Fruit fly (Drosophila melanogaster) whole organism, wandering third instar larva: Measurements from ENCODE around the gene Gr10a.
A peak's percentile ranks its signal among the peaks of the same experiment; 100 is the strongest.

Source experiments
- Abd-B ChIP-seq: fragments of >200 bp; optimal IDR thresholded peaks from 2 replicates; lab custom pipeline; 2017; ENCODE audit warnings: missing biosample characterization, missing genetic modification characterization
- CG32264 ChIP-seq: fragments of 200-800 bp; sonication (Bioruptor generic); optimal IDR thresholded peaks from 2 replicates; lab custom pipeline; 2016; ENCODE audit warnings: missing biosample characterization, missing genetic modification characterization
- CG9705 ChIP-seq: fragments of 200-800 bp; sonication (Bioruptor generic); optimal IDR thresholded peaks from 2 replicates; lab custom pipeline; 2018; ENCODE audit warnings: missing biosample characterization, mild to moderate bottlenecking, missing genetic modification characterization
- CrebA ChIP-seq: fragments of 200-800 bp; sonication (Bioruptor generic); optimal IDR thresholded peaks from 2 replicates; lab custom pipeline; 2016; ENCODE audit warnings: missing biosample characterization, mild to moderate bottlenecking, missing genetic modification characterization, borderline replicate concordance
- Dfd ChIP-seq: fragments of >200 bp; optimal IDR thresholded peaks from 2 replicates; lab custom pipeline; 2017; ENCODE audit warnings: missing biosample characterization, missing genetic modification characterization
- Dif ChIP-seq: fragments of 200-275, 200-300 bp; sonication (Bioruptor generic); optimal IDR thresholded peaks from 2 replicates; lab custom pipeline; 2018; ENCODE audit warnings: missing biosample characterization, missing genetic modification characterization; ENCODE audit not compliant: partially characterized antibody
- GATAd ChIP-seq: sonication (Bioruptor generic); optimal IDR thresholded peaks from 2 replicates; lab custom pipeline; 2016; ENCODE audit warnings: missing biosample characterization, missing genetic modification characterization
- HLH106 ChIP-seq: fragments of 200-800 bp; optimal IDR thresholded peaks from 3 replicates; lab custom pipeline; 2019; ENCODE audit warnings: missing biosample characterization, mild to moderate bottlenecking, missing genetic modification characterization, moderate library complexity
- Hnf4 ChIP-seq: fragments of 200-800 bp; sonication (Bioruptor generic); optimal IDR thresholded peaks from 2 replicates; lab custom pipeline; 2016; ENCODE audit warnings: missing biosample characterization, mild to moderate bottlenecking, missing genetic modification characterization
- Hr78 ChIP-seq: fragments of >200 bp; optimal IDR thresholded peaks from 2 replicates; lab custom pipeline; 2017; ENCODE audit warnings: missing biosample characterization, missing genetic modification characterization
- Hr83 ChIP-seq: fragments of 200-300 bp; sonication (Bioruptor generic); optimal IDR thresholded peaks from 2 replicates; lab custom pipeline; 2016; ENCODE audit warnings: missing biosample characterization, mild to moderate bottlenecking, missing genetic modification characterization, moderate library complexity; ENCODE audit not compliant: poor library complexity, severe bottlenecking
- Jra ChIP-seq: sonication (Bioruptor generic); optimal IDR thresholded peaks from 2 replicates; lab custom pipeline; 2016; ENCODE audit warnings: missing biosample characterization, missing genetic modification characterization
- Mio ChIP-seq: sonication (Bioruptor generic); optimal IDR thresholded peaks from 2 replicates; lab custom pipeline; 2016; ENCODE audit warnings: missing biosample characterization, missing genetic modification characterization
- Myc ChIP-seq: fragments of >200 bp; optimal IDR thresholded peaks from 2 replicates; lab custom pipeline; 2017
- N ChIP-seq: fragments of >200 bp; optimal IDR thresholded peaks from 2 replicates; lab custom pipeline; 2018; ENCODE audit warnings: missing biosample characterization, missing external identifiers, missing genetic modification characterization
- OdsH ChIP-seq: fragments of 200-800 bp; sonication (Bioruptor generic); optimal IDR thresholded peaks from 2 replicates; lab custom pipeline; 2016; ENCODE audit warnings: missing biosample characterization, mild to moderate bottlenecking, missing genetic modification characterization
- Rel ChIP-seq, 2 experiments: fragments of 200-800 bp; sonication (Bioruptor generic) in 1 of 2; optimal IDR thresholded peaks; 2 replicates in 1 of 2; 3 replicates in 1 of 2; lab custom pipeline; 2016 to 2019; ENCODE audit warnings: mild to moderate bottlenecking in 2 of 2, missing biosample characterization in 2 of 2, missing genetic modification characterization in 2 of 2, moderate library complexity in 1 of 2
- Sp1 ChIP-seq: fragments of 200-800 bp; sonication (Bioruptor generic); optimal IDR thresholded peaks from 3 replicates; lab custom pipeline; 2019; ENCODE audit warnings: missing biosample characterization, mild to moderate bottlenecking, missing genetic modification characterization, moderate library complexity
- Vsx2 ChIP-seq: fragments of 200-300, 225-300 bp; sonication (Bioruptor generic); optimal IDR thresholded peaks from 2 replicates; lab custom pipeline; 2018; ENCODE audit warnings: missing biosample characterization, missing genetic modification characterization; ENCODE audit not compliant: partially characterized antibody
- br ChIP-seq: fragments of 200-800 bp; sonication (Bioruptor generic); optimal IDR thresholded peaks from 2 replicates; lab custom pipeline; 2016; ENCODE audit warnings: missing biosample characterization, missing genetic modification characterization
- brk ChIP-seq: fragments of 200-800 bp; sonication (Bioruptor generic); optimal IDR thresholded peaks from 2 replicates; lab custom pipeline; 2016; ENCODE audit warnings: missing biosample characterization, mild to moderate bottlenecking, missing genetic modification characterization
- dl ChIP-seq, 2 experiments: fragments of 175-275, 200-275 bp in 1 of 2; fragments of 200-275 bp in 1 of 2; sonication (Bioruptor generic); optimal IDR thresholded peaks; lab custom pipeline; 2018; ENCODE audit warnings: mild to moderate bottlenecking in 2 of 2, missing biosample characterization in 2 of 2, missing genetic modification characterization in 2 of 2, moderate library complexity in 2 of 2; ENCODE audit not compliant: partially characterized antibody in 2 of 2, insufficient read depth in 1 of 2
- dmrt93B ChIP-seq: fragments of 200-800 bp; sonication (Bioruptor generic); optimal IDR thresholded peaks from 2 replicates; lab custom pipeline; 2018; ENCODE audit warnings: missing biosample characterization, mild to moderate bottlenecking, missing genetic modification characterization
- dsf ChIP-seq: sonication (Bioruptor generic); optimal IDR thresholded peaks from 2 replicates; lab custom pipeline; 2016; ENCODE audit warnings: missing biosample characterization, missing genetic modification characterization, borderline replicate concordance
- ey ChIP-seq: fragments of 200-800 bp; sonication (Bioruptor generic); optimal IDR thresholded peaks from 2 replicates; lab custom pipeline; 2016; ENCODE audit warnings: missing biosample characterization, missing genetic modification characterization
- foxo ChIP-seq, 2 experiments: fragments of 200-800 bp; sonication (Bioruptor generic); optimal IDR thresholded peaks; 2 replicates in 1 of 2; 3 replicates in 1 of 2; lab custom pipeline; 2016 to 2017; ENCODE audit warnings: missing biosample characterization in 2 of 2, missing genetic modification characterization in 2 of 2
- fru ChIP-seq: fragments of 200-800 bp; sonication (Bioruptor generic); optimal IDR thresholded peaks from 3 replicates; lab custom pipeline; 2016; ENCODE audit warnings: missing biosample characterization, mild to moderate bottlenecking, missing genetic modification characterization
- h ChIP-seq: fragments of 200-800 bp; sonication (Bioruptor generic); optimal IDR thresholded peaks from 3 replicates; lab custom pipeline; 2016; ENCODE audit warnings: missing biosample characterization, mild to moderate bottlenecking, missing genetic modification characterization
- jim ChIP-seq: fragments of 175-275, 200-325 bp; sonication (Bioruptor generic); optimal IDR thresholded peaks from 2 replicates; lab custom pipeline; 2016; ENCODE audit warnings: missing biosample characterization, mild to moderate bottlenecking, missing genetic modification characterization
- lola ChIP-seq: fragments of >200 bp; optimal IDR thresholded peaks from 2 replicates; lab custom pipeline; 2017; ENCODE audit warnings: missing biosample characterization, missing genetic modification characterization
- pan ChIP-seq: fragments of >200 bp; optimal IDR thresholded peaks from 2 replicates; lab custom pipeline; 2017
- psq ChIP-seq: fragments of 200-800 bp; sonication (Bioruptor generic); optimal IDR thresholded peaks from 3 replicates; lab custom pipeline; 2017; ENCODE audit warnings: missing biosample characterization, mild to moderate bottlenecking, missing genetic modification characterization, moderate library complexity
- rgr ChIP-seq: fragments of 200-800 bp; sonication (Bioruptor generic); optimal IDR thresholded peaks from 3 replicates; lab custom pipeline; 2016; ENCODE audit warnings: missing biosample characterization, mild to moderate bottlenecking, missing genetic modification characterization
- sage ChIP-seq: fragments of 200-800 bp; sonication (Bioruptor generic); optimal IDR thresholded peaks from 2 replicates; lab custom pipeline; 2016; ENCODE audit warnings: missing biosample characterization, mild to moderate bottlenecking, missing genetic modification characterization
- sv ChIP-seq: fragments of 200-800 bp; sonication (Bioruptor generic); optimal IDR thresholded peaks from 3 replicates; lab custom pipeline; 2016; ENCODE audit warnings: missing biosample characterization, missing genetic modification characterization
- tai ChIP-seq: sonication (Bioruptor generic); optimal IDR thresholded peaks from 2 replicates; lab custom pipeline; 2016; ENCODE audit warnings: missing biosample characterization, missing genetic modification characterization
- usp ChIP-seq: fragments of >200 bp; optimal IDR thresholded peaks from 2 replicates; lab custom pipeline; 2017; ENCODE audit warnings: missing biosample characterization, missing genetic modification characterization
- woc ChIP-seq: sonication (Bioruptor generic); optimal IDR thresholded peaks from 2 replicates; lab custom pipeline; 2016; ENCODE audit warnings: missing biosample characterization, mild to moderate bottlenecking, missing genetic modification characterization

Gene Gr10a

dm6 chrX:11446792-11447405 is 29.7 kb upstream of the Gr10a start (continued):
- peak; percentile 33 to 85 for TF ChIP-seq foxo (GFP tag; optimal IDR thresholded peaks at IDR 0.05; lab: Kevin White, UChicago)
- TF ChIP-seq Hr83 (GFP tag; lab: Kevin White, UChicago), result peak; percentile 70
- peak; percentile 77 for TF ChIP-seq Myc (lab: Kevin White, UChicago)

DNA sequence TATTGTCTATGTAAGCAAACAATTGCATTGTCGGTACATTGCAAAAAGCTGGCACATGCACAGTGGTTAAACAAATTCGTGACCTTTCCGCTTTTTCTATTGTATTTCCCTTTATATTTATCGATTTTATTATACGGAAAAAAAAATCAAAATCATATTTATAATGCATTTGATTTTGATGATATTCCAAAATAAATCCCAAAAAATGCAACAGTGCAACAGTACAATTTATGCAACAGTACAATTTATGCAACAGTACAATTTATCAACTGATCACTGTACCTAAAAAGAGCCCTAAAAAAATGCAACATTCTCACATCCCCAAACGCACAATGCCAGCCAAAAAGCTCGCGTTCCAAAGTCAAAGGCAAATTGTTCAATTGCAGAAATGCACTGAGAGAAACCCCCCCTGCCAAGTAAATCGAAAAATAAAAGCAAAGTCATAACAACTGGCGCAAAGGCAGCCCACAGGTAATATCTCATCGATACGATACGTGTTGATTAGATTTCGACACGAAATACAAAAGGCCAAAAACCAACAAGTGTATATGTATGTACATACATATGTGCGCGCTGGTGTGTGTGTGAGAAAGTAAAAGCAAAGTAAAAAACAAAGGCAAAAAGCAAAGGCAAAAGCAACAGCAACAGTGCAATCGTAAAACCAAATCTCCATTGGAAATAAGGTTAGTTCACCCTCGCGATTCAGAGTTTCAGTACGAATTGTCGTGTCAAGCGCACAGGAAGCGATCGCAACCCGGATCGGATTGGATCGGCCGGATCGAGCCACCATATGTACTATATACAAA is 24.8 kb upstream of the Gr10a start, which contains the start of gene Sk1:
TSS of gene Sk1 (plus strand) at position 711 of the 806 bp plus-strand sequence.
- no peak for TF ChIP-seq brk (GFP tag; lab: Kevin White, UChicago)
- no peak for TF ChIP-seq dsf (GFP tag; lab: Kevin White, UChicago)
- no peak for TF ChIP-seq Abd-B (GFP tag; lab: Kevin White, UChicago)
- no peak for TF ChIP-seq dmrt93B (GFP tag; lab: Kevin White, UChicago)
- TF ChIP-seq foxo (GFP tag; optimal IDR thresholded peaks at IDR 0.05; lab: Kevin White, UChicago), result peak in 1 of 2 experiments; percentile 50
- no peak for TF ChIP-seq GATAd (GFP tag; lab: Kevin White, UChicago)
- no peak for TF ChIP-seq sage (GFP tag; lab: Kevin White, UChicago)
- peak; percentile 21 for TF ChIP-seq Jra (GFP tag; lab: Kevin White, UChicago)
- TF ChIP-seq lola (GFP tag; lab: Kevin White, UChicago), result no peak
- peak; percentile 6 for TF ChIP-seq Sp1
- TF ChIP-seq Rel (GFP tag; optimal IDR thresholded peaks at IDR 0.05; lab: Kevin White, UChicago), result no peak
- no peak for TF ChIP-seq Rel (tag; optimal IDR thresholded peaks at IDR 0.05; lab: Kevin White, UChicago)
- no peak for TF ChIP-seq CG32264
- no peak for TF ChIP-seq Vsx2 (GFP tag; lab: Kevin White, UChicago)
- no peak for TF ChIP-seq Dif (GFP tag; lab: Kevin White, UChicago)
- peak; percentile 24 for TF ChIP-seq woc
- TF ChIP-seq Dfd (GFP tag; lab: Kevin White, UChicago), result no peak
- no peak for TF ChIP-seq jim (GFP tag; lab: Kevin White, UChicago)
- no peak for TF ChIP-seq usp (GFP tag; lab: Kevin White, UChicago)
- peak; percentile 16 for TF ChIP-seq ey (GFP tag; lab: Kevin White, UChicago)
- no peak for TF ChIP-seq Hr78
- peak; percentile 39 for TF ChIP-seq OdsH (GFP tag; lab: Kevin White, UChicago)
- peak; percentile 61 for TF ChIP-seq fru
- no peak for TF ChIP-seq CrebA (GFP tag; lab: Kevin White, UChicago)
- no peak for TF ChIP-seq pan (lab: Kevin White, UChicago)
- TF ChIP-seq sv (GFP tag; lab: Kevin White, UChicago), result no peak
- TF ChIP-seq tai (GFP tag; lab: Kevin White, UChicago), result peak; percentile 40
- no peak for TF ChIP-seq HLH106
- TF ChIP-seq N (GFP tag; lab: Kevin White, UChicago), result no peak
- TF ChIP-seq psq, result no peak
- TF ChIP-seq rgr (GFP tag; lab: Kevin White, UChicago), result peak; percentile 40
- TF ChIP-seq dl (GFP tag; optimal IDR thresholded peaks at IDR 0.05; lab: Kevin White, UChicago; ENCODE audit: insufficient read depth in 1 of 2, partially characterized antibody in 2 of 2), result no peak
- TF ChIP-seq Hr83 (GFP tag; lab: Kevin White, UChicago), result no peak
- no peak for TF ChIP-seq Myc (lab: Kevin White, UChicago)
- peak; percentile 67 for TF ChIP-seq h (GFP tag; lab: Kevin White, UChicago)
- no peak for TF ChIP-seq CG9705 (GFP tag; lab: Kevin White, UChicago)
- TF ChIP-seq Mio (GFP tag; lab: Kevin White, UChicago), result no peak
- peak; percentile 46 for TF ChIP-seq br
- TF ChIP-seq Hnf4, result peak; percentile 51
